Worm (Caenorhabditis elegans) whole organism, L2 larva: ENCODE data around the gene srh-146.

Experiments used
- C34F6.9 ChIP-seq: fragments of 150-350 bp; optimal IDR thresholded peaks from 2 replicates; lab custom pipeline; 2014; ENCODE audit warnings: missing biosample characterization, missing genetic modification characterization
- F13H6.1 ChIP-seq: sonication (generic microtip); optimal IDR thresholded peaks from 2 replicates; lab custom pipeline; 2016; ENCODE audit warnings: missing genetic modification characterization, missing compliant biosample characterization
- R02D3.7 ChIP-seq: fragments of 150-350 bp; optimal IDR thresholded peaks from 2 replicates; lab custom pipeline; 2014; ENCODE audit warnings: missing biosample characterization, missing genetic modification characterization
- Y55F3AM.14 ChIP-seq: fragments of 200-800 bp; sonication (Bioruptor generic); optimal IDR thresholded peaks from 2 replicates; lab custom pipeline; 2018; ENCODE audit warnings: mild to moderate bottlenecking, missing genetic modification characterization, missing compliant biosample characterization
- alr-1 ChIP-seq: fragments of 150-350 bp; optimal IDR thresholded peaks from 2 replicates; lab custom pipeline; 2014; ENCODE audit warnings: missing biosample characterization, missing genetic modification characterization
- aly-2 ChIP-seq: fragments of 150-350 bp; optimal IDR thresholded peaks from 2 replicates; lab custom pipeline; 2014; ENCODE audit warnings: missing biosample characterization, missing genetic modification characterization
- ceh-16 ChIP-seq: fragments of 150-350 bp; optimal IDR thresholded peaks from 2 replicates; lab custom pipeline; 2014; ENCODE audit warnings: missing biosample characterization, missing genetic modification characterization
- ceh-82 ChIP-seq: fragments of 150-350 bp; optimal IDR thresholded peaks from 2 replicates; lab custom pipeline; 2014; ENCODE audit warnings: missing biosample characterization, missing genetic modification characterization
- crh-2 ChIP-seq: sonication (generic microtip); optimal IDR thresholded peaks from 2 replicates; lab custom pipeline; 2017; ENCODE audit warnings: missing biosample characterization, missing genetic modification characterization
- elt-1 ChIP-seq: fragments of 150-350 bp; optimal IDR thresholded peaks from 2 replicates; lab custom pipeline; 2014; ENCODE audit warnings: missing biosample characterization, missing genetic modification characterization
- elt-3 ChIP-seq: sonication (generic microtip); optimal IDR thresholded peaks from 2 replicates; lab custom pipeline; 2017; ENCODE audit warnings: missing biosample characterization, missing genetic modification characterization
- fos-1 ChIP-seq: fragments of 150-350 bp; optimal IDR thresholded peaks from 2 replicates; lab custom pipeline; 2014; ENCODE audit warnings: missing biosample characterization, missing genetic modification characterization
- lin-13 ChIP-seq: fragments of 150-350 bp; optimal IDR thresholded peaks from 2 replicates; lab custom pipeline; 2014; ENCODE audit warnings: missing biosample characterization, missing genetic modification reagents, missing genetic modification characterization
- lin-39 ChIP-seq: fragments of 150-350 bp; optimal IDR thresholded peaks from 2 replicates; lab custom pipeline; 2014; ENCODE audit warnings: missing biosample characterization, missing genetic modification reagents, missing genetic modification characterization
- mab-5 ChIP-seq: fragments of 150-350 bp; optimal IDR thresholded peaks from 2 replicates; lab custom pipeline; 2014; ENCODE audit warnings: missing biosample characterization, missing genetic modification characterization
- mbf-1 ChIP-seq: sonication (generic microtip); optimal IDR thresholded peaks from 2 replicates; lab custom pipeline; 2017; ENCODE audit warnings: missing biosample characterization, missing genetic modification characterization
- mdl-1 ChIP-seq, 2 experiments: fragments of 150-350 bp in 1 of 2; sonication (generic microtip) in 1 of 2; optimal IDR thresholded peaks; 2 replicates each; lab custom pipeline; 2017; ENCODE audit warnings: missing biosample characterization in 2 of 2, missing genetic modification characterization in 2 of 2
- nhr-10 ChIP-seq: sonication (generic microtip); optimal IDR thresholded peaks from 2 replicates; lab custom pipeline; 2017; ENCODE audit warnings: missing biosample characterization, missing genetic modification characterization
- nhr-12 ChIP-seq: fragments of 150-350 bp; optimal IDR thresholded peaks from 2 replicates; lab custom pipeline; 2014; ENCODE audit warnings: missing biosample characterization, missing genetic modification characterization
- nhr-129 ChIP-seq: fragments of 150-350 bp; optimal IDR thresholded peaks from 2 replicates; lab custom pipeline; 2014; ENCODE audit warnings: missing biosample characterization, missing genetic modification characterization
- nhr-23 ChIP-seq: fragments of 150-350 bp; optimal IDR thresholded peaks from 2 replicates; lab custom pipeline; 2014; ENCODE audit warnings: missing biosample characterization, missing genetic modification reagents, missing genetic modification characterization
- nhr-237 ChIP-seq: fragments of 150-350 bp; optimal IDR thresholded peaks from 2 replicates; lab custom pipeline; 2014; ENCODE audit warnings: missing biosample characterization, missing genetic modification characterization
- nhr-77 ChIP-seq: fragments of 150-350 bp; optimal IDR thresholded peaks from 2 replicates; lab custom pipeline; 2014; ENCODE audit warnings: missing biosample characterization, missing genetic modification characterization
- sem-4 ChIP-seq: fragments of 150-350 bp; optimal IDR thresholded peaks from 2 replicates; lab custom pipeline; 2014; ENCODE audit warnings: missing biosample characterization, missing genetic modification reagents, missing genetic modification characterization
- skn-1 ChIP-seq: sonication (generic microtip); optimal IDR thresholded peaks from 2 replicates; lab custom pipeline; 2017; ENCODE audit warnings: missing biosample characterization, missing genetic modification characterization
- sma-3 ChIP-seq: sonication (generic microtip); optimal IDR thresholded peaks from 2 replicates; lab custom pipeline; 2016; ENCODE audit warnings: missing genetic modification reagents, missing genetic modification characterization, missing compliant biosample characterization
- sma-9 ChIP-seq, 2 experiments: fragments of 150-350 bp in 1 of 2; sonication (generic microtip) in 1 of 2; optimal IDR thresholded peaks; 2 replicates each; lab custom pipeline; 2014 to 2016; ENCODE audit warnings: missing genetic modification characterization in 2 of 2, mild to moderate bottlenecking in 1 of 2, missing biosample characterization in 1 of 2, missing compliant biosample characterization in 1 of 2, missing genetic modification reagents in 1 of 2, moderate library complexity in 1 of 2
- unc-39 ChIP-seq: fragments of 150-350 bp; optimal IDR thresholded peaks from 2 replicates; lab custom pipeline; 2014; ENCODE audit warnings: missing biosample characterization, missing genetic modification characterization
- unc-62 ChIP-seq: fragments of 150-350 bp; optimal IDR thresholded peaks from 2 replicates; lab custom pipeline; 2014; ENCODE audit warnings: missing biosample characterization, missing genetic modification reagents, missing genetic modification characterization
- zag-1 ChIP-seq: fragments of 150-350 bp; optimal IDR thresholded peaks from 2 replicates; lab custom pipeline; 2014; ENCODE audit warnings: missing biosample characterization, missing genetic modification characterization
- ztf-1 ChIP-seq: fragments of 200-800 bp; sonication (Bioruptor generic); conservative IDR thresholded peaks from 2 replicates; pipeline ENCODE4 v1.3.6; 2022; ENCODE audit warnings: missing genetic modification characterization, missing compliant biosample characterization
- ztf-11 ChIP-seq: sonication (generic microtip); optimal IDR thresholded peaks from 2 replicates; lab custom pipeline; 2017; ENCODE audit warnings: missing biosample characterization, missing genetic modification characterization
- ztf-4 ChIP-seq: fragments of 150-350 bp; optimal IDR thresholded peaks from 2 replicates; lab custom pipeline; 2014; ENCODE audit warnings: missing biosample characterization, missing genetic modification characterization

Gene srh-146

ce11 chrV:2913948-2914347, at the start of gene srh-146:
TSS of gene srh-146 (plus strand) at chrV:2914248.
- TF ChIP-seq nhr-77, result no peak
- TF ChIP-seq nhr-10 (tag; lab: Kevin White, UChicago), result no peak
- TF ChIP-seq nhr-23 (tag; lab: Kevin White, UChicago), result no peak
- no peak for TF ChIP-seq zag-1 (tag; lab: Kevin White, UChicago)
- no peak for TF ChIP-seq ceh-82 (tag; lab: Kevin White, UChicago)
- TF ChIP-seq ztf-1, result no peak
- TF ChIP-seq alr-1 (tag; lab: Kevin White, UChicago), result no peak
- no peak for TF ChIP-seq C34F6.9
- TF ChIP-seq sma-3 (GFP tag; lab: Kevin White, UChicago), result no peak
- TF ChIP-seq nhr-129 (tag; lab: Kevin White, UChicago), result no peak
- no peak for TF ChIP-seq fos-1 (tag; lab: Kevin White, UChicago)

ce11 chrV:2864899-2865298, 49.1 kb upstream of the srh-146 start, which contains the start of gene srh-240:
TSS of gene srh-240 (plus strand) at chrV:2865199.
- TF ChIP-seq skn-1 (no peak), lin-39 (tag; lab: Kevin White, UChicago) (no peak), nhr-23 (tag; lab: Kevin White, UChicago) (no peak), mbf-1 (no peak), alr-1 (tag; lab: Kevin White, UChicago) (no peak), nhr-77 (no peak), F13H6.1 (tag; lab: Kevin White, UChicago) (no peak), ztf-11 (tag; lab: Kevin White, UChicago) (no peak), crh-2 (tag; lab: Kevin White, UChicago) (no peak), fos-1 (tag; lab: Kevin White, UChicago) (no peak)

- TF ChIP-seq nhr-10 (tag; lab: Kevin White, UChicago) (no peak), nhr-237 (tag; lab: Kevin White, UChicago) (no peak), ceh-16 (tag; lab: Kevin White, UChicago) (no peak), aly-2 (tag; lab: Kevin White, UChicago) (no peak), elt-1 (no peak), elt-3 (tag; lab: Kevin White, UChicago) (no peak), sma-3 (GFP tag; lab: Kevin White, UChicago) (no peak), nhr-77 (no peak), ztf-11 (tag; lab: Kevin White, UChicago) (no peak), crh-2 (tag; lab: Kevin White, UChicago) (no peak), mab-5 (tag; lab: Kevin White, UChicago) (no peak), nhr-129 (tag; lab: Kevin White, UChicago) (no peak), mbf-1 (no peak)
Observed at ce11 chrV:2869503-2869902, 44.5 kb upstream of the srh-146 start, which contains the start of gene srh-241. TSS of gene srh-241 (minus strand) at chrV:2869603.

ce11 chrV:2870127-2870526, 43.9 kb upstream of the srh-146 start, which contains the start of gene srh-243:
TSS of gene srh-243 (plus strand) at chrV:2870427.
- TF ChIP-seq ztf-1 (no peak), ztf-4 (tag; lab: Kevin White, UChicago) (no peak), sem-4 (tag; lab: Kevin White, UChicago) (no peak), F13H6.1 (tag; lab: Kevin White, UChicago) (no peak), lin-13 (GFP tag; lab: Kevin White, UChicago) (no peak), unc-39 (tag; lab: Kevin White, UChicago) (no peak), nhr-77 (no peak), elt-3 (tag; lab: Kevin White, UChicago) (no peak), nhr-10 (tag; lab: Kevin White, UChicago) (no peak), elt-1 (no peak), zag-1 (tag; lab: Kevin White, UChicago) (no peak), R02D3.7 (tag; lab: Kevin White, UChicago) (no peak), Y55F3AM.14 (GFP tag; lab: Kevin White, UChicago) (no peak), nhr-129 (tag; lab: Kevin White, UChicago) (no peak), mdl-1 (tag; optimal IDR thresholded peaks at IDR 0.05; lab: Kevin White, UChicago) (no peak), nhr-23 (tag; lab: Kevin White, UChicago) (no peak), unc-62 (GFP tag; lab: Kevin White, UChicago) (no peak), sma-9 (GFP tag; optimal IDR thresholded peaks at IDR 0.05; lab: Kevin White, UChicago) (no peak), sma-9 (tag; optimal IDR thresholded peaks at IDR 0.05; lab: Kevin White, UChicago) (no peak), nhr-12 (tag; lab: Kevin White, UChicago) (no peak)
